Worm (Caenorhabditis elegans): ENCODE measurements around the gene twk-25.

twk-25 gene

ce11 chrIV:11549694-11550093, 45.2 kb downstream of the twk-25 start (continued):
- peak in 1 of 3 experiments; percentile 8 for TF ChIP-seq lin-35 (GFP tag; optimal IDR thresholded peaks at IDR 0.05)
- no peak for TF ChIP-seq nfya-2 (GFP tag; IDR thresholded peaks at IDR 0.05)
- peak; percentile 87 for TF ChIP-seq snpc-1.3 (tag; optimal IDR thresholded peaks at IDR 0.05; ENCODE audit: insufficient read depth)
- TF ChIP-seq nhr-27 (tag; optimal IDR thresholded peaks at IDR 0.05), result no peak
- TF ChIP-seq dpff-1 (tag; optimal IDR thresholded peaks at IDR 0.05), result no peak
- TF ChIP-seq hmg-20 (GFP tag; IDR thresholded peaks at IDR 0.05), result no peak
- TF ChIP-seq cebp-1 (GFP tag; IDR thresholded peaks at IDR 0.05), result no peak
- no peak for TF ChIP-seq cebp-1 (tag; optimal IDR thresholded peaks at IDR 0.05)
- no peak for TF ChIP-seq pbrm-1 (GFP tag; IDR thresholded peaks at IDR 0.05)
- TF ChIP-seq ceh-40 (GFP tag; IDR thresholded peaks at IDR 0.05), result no peak; the same call in 1 of the 2 replicates
- TF ChIP-seq ekl-4 (GFP tag; IDR thresholded peaks at IDR 0.05), result peak; percentile 64; the same call in 1 of the 2 replicates
- TF ChIP-seq bed-1 (GFP tag; IDR thresholded peaks at IDR 0.05), result no peak
- no peak for TF ChIP-seq ceh-91 (GFP tag; IDR thresholded peaks at IDR 0.05)

- TF ChIP-seq F22D6.2 (tag; optimal IDR thresholded peaks at IDR 0.05) (no peak), ztf-28 (GFP tag; IDR thresholded peaks at IDR 0.05) (no peak), ZK185.1 (tag; optimal IDR thresholded peaks at IDR 0.05; ENCODE audit: poor library complexity, severe bottlenecking) (no peak), sdz-38 (tag; optimal IDR thresholded peaks at IDR 0.05) (no peak), T07F8.4 (tag; optimal IDR thresholded peaks at IDR 0.05) (no peak)
Measured at ce11 chrIV:11551813-11552212, 47.3 kb downstream of the twk-25 start, which contains the start of gene col-128. col-128 (minus strand) TSS chrIV:11551960.

Data from whole organism, young adult.